Worm (Caenorhabditis elegans): ENCODE measurements around the gene ZK856.19.

ZK856.19 gene

DNA sequence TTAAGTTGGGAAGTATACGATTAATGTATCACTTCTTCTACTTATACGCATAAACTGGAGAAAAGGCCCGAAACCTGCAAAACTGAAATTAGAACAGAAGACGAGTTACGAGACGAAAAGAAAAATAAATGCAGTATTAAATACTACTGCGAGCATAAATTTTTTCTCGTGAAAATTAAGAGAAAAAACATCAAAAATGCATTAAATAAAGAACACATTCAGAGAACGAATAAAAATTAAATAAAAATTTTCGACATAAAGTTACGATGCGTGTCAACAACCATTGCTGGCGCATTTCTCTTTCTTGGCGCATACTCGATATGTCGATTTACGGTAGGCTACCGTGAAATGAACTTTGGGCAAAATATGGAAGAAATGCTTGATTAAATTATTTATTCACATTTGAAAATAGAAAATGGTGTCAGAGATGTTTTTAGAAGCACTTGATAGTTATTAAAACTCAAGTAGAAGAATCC, at the start of gene ZK856.19, which contains the start of gene ZK856.11:
ZK856.19 (minus strand) TSS at position 51 of the 476 bp plus-strand sequence.
ZK856.11 (minus strand) TSS at position 76 of the 476 bp plus-strand sequence.
- no peak for TF ChIP-seq nhr-111 (GFP tag; optimal IDR thresholded peaks at IDR 0.05)
- no peak for TF ChIP-seq aly-2 (tag; optimal IDR thresholded peaks at IDR 0.05)
- TF ChIP-seq lin-39 (tag; optimal IDR thresholded peaks at IDR 0.05), result no peak
- peak; percentile 24 for TF ChIP-seq hlh-30 (tag; optimal IDR thresholded peaks at IDR 0.05; ENCODE audit: insufficient read depth)
- TF ChIP-seq gei-8 (GFP tag; optimal IDR thresholded peaks at IDR 0.05), result no peak
- peak; percentile 57 for TF ChIP-seq mep-1 (tag; optimal IDR thresholded peaks at IDR 0.05)
- TF ChIP-seq duxl-1 (tag; optimal IDR thresholded peaks at IDR 0.05; ENCODE audit: poor library complexity), result peak; percentile 74
- no peak for TF ChIP-seq fos-1 (tag; optimal IDR thresholded peaks at IDR 0.05)
- TF ChIP-seq hmg-1.1 (GFP tag; IDR thresholded peaks at IDR 0.05), result 0 out of 2 replicates have a peak, but pooled peaks have one; percentile 23
- peak; percentile 47 for TF ChIP-seq nhr-28 (tag; optimal IDR thresholded peaks at IDR 0.05)
- peak; percentile 72 for TF ChIP-seq mes-2 (tag; optimal IDR thresholded peaks at IDR 0.05; ENCODE audit: poor library complexity, severe bottlenecking)
- no peak for TF ChIP-seq lin-15B (tag; optimal IDR thresholded peaks at IDR 0.05)
- no peak for TF ChIP-seq ceh-20 (GFP tag; IDR thresholded peaks at IDR 0.05)
- no peak for TF ChIP-seq snpc-1.2 (GFP tag; IDR thresholded peaks at IDR 0.05)
- TF ChIP-seq ztf-11 (tag; optimal IDR thresholded peaks at IDR 0.05), result no peak
- TF ChIP-seq pqm-1 (tag; optimal IDR thresholded peaks at IDR 0.05), result no peak
- TF ChIP-seq lir-3 (tag; optimal IDR thresholded peaks at IDR 0.05), result no peak
- peak; percentile 70 for TF ChIP-seq lin-38 (GFP tag; IDR thresholded peaks at IDR 0.05)
- no peak for TF ChIP-seq F49E8.2 (tag; optimal IDR thresholded peaks at IDR 0.05; ENCODE audit: borderline replicate concordance)
- no peak for TF ChIP-seq hif-1 (tag; optimal IDR thresholded peaks at IDR 0.05)
- TF ChIP-seq skn-1 (tag; optimal IDR thresholded peaks at IDR 0.05), result no peak
- no peak for TF ChIP-seq madf-5 (GFP tag; IDR thresholded peaks at IDR 0.05)
- no peak for TF ChIP-seq ces-1 (GFP tag; optimal IDR thresholded peaks at IDR 0.05)
- no peak for TF ChIP-seq attf-4 (tag; optimal IDR thresholded peaks at IDR 0.05)
- TF ChIP-seq nhr-102 (tag; optimal IDR thresholded peaks at IDR 0.05), result peak; percentile 64
- peak; percentile 57 for TF ChIP-seq dpl-1 (GFP tag; optimal IDR thresholded peaks at IDR 0.05)
- no peak for TF ChIP-seq Y105C5A.15 (GFP tag; IDR thresholded peaks at IDR 0.05)
- peak; percentile 42 for TF ChIP-seq T20F7.1 (GFP tag; optimal IDR thresholded peaks at IDR 0.05)
- peak in 1 of 2 experiments; percentile 85 for TF ChIP-seq lsy-2 (tag; optimal IDR thresholded peaks at IDR 0.05)
- TF ChIP-seq lin-1 (GFP tag; IDR thresholded peaks at IDR 0.05), result no peak
- no peak for TF ChIP-seq ceh-82 (tag; optimal IDR thresholded peaks at IDR 0.05)
- TF ChIP-seq nhr-76 (tag; optimal IDR thresholded peaks at IDR 0.05), result no peak
- TF ChIP-seq zfp-2 (tag; optimal IDR thresholded peaks at IDR 0.05), result no peak
- no peak for TF ChIP-seq daf-8 (GFP tag; IDR thresholded peaks at IDR 0.05)
- no peak for TF ChIP-seq daf-16 (GFP tag; optimal IDR thresholded peaks at IDR 0.05)
- peak; percentile 26 for TF ChIP-seq daf-16 (tag; optimal IDR thresholded peaks at IDR 0.05)
- TF ChIP-seq lin-13 (GFP tag; optimal IDR thresholded peaks at IDR 0.05), result no peak
- TF ChIP-seq nhr-41 (GFP tag; IDR thresholded peaks at IDR 0.05), result no peak
- TF ChIP-seq hlh-11 (tag; optimal IDR thresholded peaks at IDR 0.05), result peak; percentile 35
- no peak for TF ChIP-seq unc-62 (GFP tag; optimal IDR thresholded peaks at IDR 0.05 in 1 of 2)
- TF ChIP-seq unc-62 (tag; optimal IDR thresholded peaks at IDR 0.05), result no peak
- peak; percentile 40 for TF ChIP-seq nhr-48 (tag; optimal IDR thresholded peaks at IDR 0.05)
- peak; percentile 10 for TF ChIP-seq nhr-77 (tag; optimal IDR thresholded peaks at IDR 0.05)
- TF ChIP-seq nhr-6 (tag; optimal IDR thresholded peaks at IDR 0.05), result peak; percentile 59
- TF ChIP-seq zag-1 (tag; optimal IDR thresholded peaks at IDR 0.05), result no peak
- TF ChIP-seq ama-1 (optimal IDR thresholded peaks at IDR 0.05), result peak; percentile 37
- TF ChIP-seq tag-97 (GFP tag; IDR thresholded peaks at IDR 0.05), result no peak
- TF ChIP-seq tra-1 (GFP tag; IDR thresholded peaks at IDR 0.05), result no peak
- TF ChIP-seq mxl-2 (GFP tag; conservative IDR thresholded peaks at IDR 0.05), result no peak
- no peak for TF ChIP-seq aha-1 (tag)
- TF ChIP-seq zip-11 (GFP tag; IDR thresholded peaks at IDR 0.05), result no peak
- TF ChIP-seq F44E2.7 (GFP tag; IDR thresholded peaks at IDR 0.05), result no peak
- TF ChIP-seq nhr-42 (GFP tag; IDR thresholded peaks at IDR 0.05), result no peak

Measured in whole organism, L4 larva.